Worm (Caenorhabditis elegans): ENCODE measurements around the gene pmt-1.

- TF ChIP-seq nhr-20 (tag; optimal IDR thresholded peaks at IDR 0.05) (peak; percentile 49), unc-86 (tag; optimal IDR thresholded peaks at IDR 0.05) (peak; percentile 40), lin-39 (tag; optimal IDR thresholded peaks at IDR 0.05) (no peak), ets-5 (GFP tag; IDR thresholded peaks at IDR 0.05) (no peak), mep-1 (tag; optimal IDR thresholded peaks at IDR 0.05) (peak; percentile 62), lsy-2 (tag; optimal IDR thresholded peaks at IDR 0.05) (peak; percentile 31 to 78), ama-1 (optimal IDR thresholded peaks at IDR 0.05) (no peak), nhr-28 (tag; optimal IDR thresholded peaks at IDR 0.05) (no peak), unc-130 (tag; optimal IDR thresholded peaks at IDR 0.05) (no peak), tbx-2 (tag; optimal IDR thresholded peaks at IDR 0.05) (peak; percentile 52), alr-1 (tag; optimal IDR thresholded peaks at IDR 0.05; ENCODE audit: borderline replicate concordance) (no peak)
These were observed 43.8 kb upstream of the pmt-1 start for ce11 chrII:5326024-5326627.

Measured in whole organism, L1 larva.